Worm (Caenorhabditis elegans) whole organism, L4 larva: ENCODE measurements around the gene npp-3.

Experiments
- F49E8.2 ChIP-seq: sonication (generic microtip); optimal IDR thresholded peaks from 2 replicates; lab custom pipeline; 2016; ENCODE audit warnings: missing compliant biosample characterization, mild to moderate bottlenecking, missing genetic modification characterization, borderline replicate concordance
- T26A8.4 ChIP-seq: fragments of 200-800 bp; sonication (Bioruptor generic); IDR thresholded peaks from 2 replicates; pipeline ENCODE4 v1.3.6; 2022; ENCODE audit warnings: missing genetic modification characterization, missing compliant biosample characterization
- Y48G9A.11 ChIP-seq: fragments of 200-800 bp; sonication (Bioruptor generic); IDR thresholded peaks from 2 replicates; pipeline ENCODE4 v1.3.6; 2022; ENCODE audit warnings: missing genetic modification reagents, missing genetic modification characterization, missing compliant biosample characterization
- ZK337.2 ChIP-seq: fragments of 200-800 bp; sonication (Bioruptor generic); IDR thresholded peaks from 2 replicates; pipeline ENCODE4 v1.3.6; 2022; ENCODE audit warnings: missing genetic modification reagents, missing genetic modification characterization, missing compliant biosample characterization
- aha-1 ChIP-seq: fragments of 150-350 bp; peaks from one replicate; lab custom pipeline; 2014; ENCODE audit warnings: missing biosample characterization, missing genetic modification characterization
- arid-1 ChIP-seq: fragments of 200-800 bp; sonication (Bioruptor generic); conservative IDR thresholded peaks from 2 replicates; pipeline ENCODE4 v1.3.6; 2022; ENCODE audit warnings: missing genetic modification reagents, missing genetic modification characterization, missing compliant biosample characterization
- ceh-20 ChIP-seq: fragments of 200-800 bp; sonication (Bioruptor generic); IDR thresholded peaks from 2 replicates; pipeline ENCODE4 v1.3.6; 2022; ENCODE audit warnings: missing genetic modification reagents, missing genetic modification characterization, missing compliant biosample characterization
- ceh-44 ChIP-seq: fragments of 200-800 bp; sonication (Bioruptor generic); IDR thresholded peaks from 2 replicates; pipeline ENCODE4 v1.3.6; 2022; ENCODE audit warnings: missing genetic modification reagents, missing genetic modification characterization, missing compliant biosample characterization
- daf-16 ChIP-seq, 3 experiments: sonication (generic microtip); optimal IDR thresholded peaks; 2 replicates each; lab custom pipeline; 2016 to 2017; ENCODE audit warnings: missing genetic modification characterization in 3 of 3, missing genetic modification reagents in 3 of 3, mild to moderate bottlenecking in 2 of 3, missing compliant biosample characterization in 2 of 3, missing biosample characterization in 1 of 3, moderate library complexity in 1 of 3
- daf-19 ChIP-seq: fragments of 200-800 bp; sonication (Bioruptor generic); conservative IDR thresholded peaks from 2 replicates; pipeline ENCODE4 v1.3.6; 2022; ENCODE audit warnings: missing genetic modification characterization, missing compliant biosample characterization
- dmd-6 ChIP-seq: fragments of 200-800 bp; sonication (Bioruptor generic); IDR thresholded peaks from 2 replicates; pipeline ENCODE4 v1.3.6; 2022; ENCODE audit warnings: missing genetic modification reagents, missing genetic modification characterization, missing compliant biosample characterization
- dmd-9 ChIP-seq: fragments of 200-800 bp; sonication (Bioruptor generic); IDR thresholded peaks from 2 replicates; pipeline ENCODE4 v1.3.6; 2022; ENCODE audit warnings: missing genetic modification reagents, missing genetic modification characterization, missing compliant biosample characterization
- dve-1 ChIP-seq: sonication (generic microtip); optimal IDR thresholded peaks from 2 replicates; lab custom pipeline; 2017; ENCODE audit warnings: antibody characterized with exemption, mild to moderate bottlenecking, missing genetic modification characterization, missing compliant biosample characterization; ENCODE audit not compliant: insufficient read depth
- hlh-30 ChIP-seq: sonication (generic microtip); optimal IDR thresholded peaks from 2 replicates; lab custom pipeline; 2017; ENCODE audit warnings: antibody characterized with exemption, mild to moderate bottlenecking, missing genetic modification characterization, missing compliant biosample characterization; ENCODE audit not compliant: insufficient read depth
- lim-7 ChIP-seq: fragments of 200-800 bp; sonication (Bioruptor generic); IDR thresholded peaks from 2 replicates; pipeline ENCODE4 v1.3.6; 2022; ENCODE audit warnings: missing genetic modification characterization, missing compliant biosample characterization
- lin-15B ChIP-seq: fragments of 150-350 bp; sonication (generic microtip); optimal IDR thresholded peaks from 3 replicates; lab custom pipeline; 2014; ENCODE audit warnings: missing biosample characterization, missing genetic modification characterization
- lin-38 ChIP-seq: fragments of 200-800 bp; sonication (Bioruptor generic); IDR thresholded peaks from 2 replicates; pipeline ENCODE4 v1.3.6; 2022; ENCODE audit warnings: missing genetic modification reagents, missing genetic modification characterization, missing compliant biosample characterization
- lsy-2 ChIP-seq, 2 experiments: fragments of 150-350 bp in 1 of 2; sonication (generic microtip) in 1 of 2; optimal IDR thresholded peaks; 2 replicates each; lab custom pipeline; 2014 to 2017; ENCODE audit warnings: missing biosample characterization in 2 of 2, missing genetic modification characterization in 2 of 2
- mes-2 ChIP-seq: sonication (generic microtip); optimal IDR thresholded peaks from 2 replicates; lab custom pipeline; 2016; ENCODE audit warnings: missing genotype, mild to moderate bottlenecking, missing genetic modification characterization, missing compliant biosample characterization; ENCODE audit not compliant: poor library complexity, severe bottlenecking
- nhr-237 ChIP-seq: sonication (generic microtip); optimal IDR thresholded peaks from 2 replicates; lab custom pipeline; 2017; ENCODE audit warnings: missing biosample characterization, missing genetic modification characterization
- nhr-6 ChIP-seq: fragments of 150-350 bp; optimal IDR thresholded peaks from 2 replicates; lab custom pipeline; 2014; ENCODE audit warnings: missing biosample characterization, missing genetic modification characterization
- php-3 ChIP-seq: fragments of 200-800 bp; sonication (Bioruptor generic); IDR thresholded peaks from 2 replicates; pipeline ENCODE4 v1.3.6; 2022; ENCODE audit warnings: missing genetic modification reagents, missing genetic modification characterization, missing compliant biosample characterization
- pqm-1 ChIP-seq: sonication (generic microtip); optimal IDR thresholded peaks from 2 replicates; lab custom pipeline; 2017; ENCODE audit warnings: missing biosample characterization, missing genetic modification characterization
- sdz-12 ChIP-seq: fragments of 200-800 bp; sonication (Bioruptor generic); optimal IDR thresholded peaks from 2 replicates; lab custom pipeline; 2018; ENCODE audit warnings: mild to moderate bottlenecking, missing genetic modification characterization, missing compliant biosample characterization
- set-16 ChIP-seq: fragments of 200-800 bp; sonication (Bioruptor generic); IDR thresholded peaks from 2 replicates; pipeline ENCODE4 v1.3.6; 2022; ENCODE audit warnings: missing genetic modification reagents, missing genetic modification characterization, missing compliant biosample characterization
- skn-1 ChIP-seq: fragments of 150-350 bp; optimal IDR thresholded peaks from 2 replicates; lab custom pipeline; 2014; ENCODE audit warnings: missing biosample characterization, missing genetic modification characterization
- snpc-1.2 ChIP-seq: fragments of 200-800 bp; sonication (Bioruptor generic); IDR thresholded peaks from 2 replicates; pipeline ENCODE4 v1.3.6; 2022; ENCODE audit warnings: missing genetic modification reagents, missing genetic modification characterization, missing compliant biosample characterization
- snpc-4 ChIP-seq: fragments of 150-350 bp; optimal IDR thresholded peaks from 2 replicates; lab custom pipeline; 2014; ENCODE audit warnings: missing biosample characterization, missing genetic modification characterization
- unc-130 ChIP-seq: sonication (generic microtip); optimal IDR thresholded peaks from 2 replicates; lab custom pipeline; 2016; ENCODE audit warnings: missing genetic modification reagents, missing genetic modification characterization, missing compliant biosample characterization
- zfp-2 ChIP-seq: sonication (generic microtip); optimal IDR thresholded peaks from 2 replicates; lab custom pipeline; 2016; ENCODE audit warnings: mild to moderate bottlenecking, missing genetic modification characterization, missing compliant biosample characterization
- zip-11 ChIP-seq: fragments of 200-800 bp; sonication (Bioruptor generic); IDR thresholded peaks from 2 replicates; pipeline ENCODE4 v1.3.6; 2022; ENCODE audit warnings: missing genetic modification characterization, missing compliant biosample characterization

npp-3 gene

DNA sequence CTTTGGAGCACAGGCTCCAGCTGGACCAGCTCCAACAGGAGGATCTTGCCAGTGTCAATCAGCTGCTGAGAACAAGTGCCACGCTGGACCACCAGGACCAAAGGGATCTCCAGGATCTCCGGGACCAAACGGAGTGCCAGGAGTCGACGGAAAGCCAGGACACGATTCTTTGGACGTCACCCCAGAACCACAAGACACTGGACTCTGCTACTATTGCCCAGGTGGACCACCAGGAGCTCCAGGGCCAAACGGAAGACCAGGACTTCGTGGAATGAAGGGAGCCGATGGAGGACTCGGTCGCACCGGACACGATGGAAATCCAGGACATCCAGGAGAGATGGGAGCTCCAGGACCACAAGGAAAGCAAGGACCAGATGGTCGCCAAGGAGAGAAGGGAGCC, 5.7 kb downstream of the npp-3 start:
- TF ChIP-seq set-16, result peak; percentile 78
- no peak for TF ChIP-seq php-3 (GFP tag; lab: Robert Waterston, UW)

ce11 chrII:11868234-11868633, 6.4 kb downstream of the npp-3 start, which contains the start of gene col-84:
Gene col-84, plus strand, starts transcription at chrII:11868534.
- no peak for TF ChIP-seq dve-1 (tag; lab: Kevin White, UChicago)
- TF ChIP-seq nhr-237, result no peak
- TF ChIP-seq nhr-6 (tag; lab: Kevin White, UChicago), result no peak
- TF ChIP-seq sdz-12 (GFP tag; lab: Kevin White, UChicago), result no peak

DNA sequence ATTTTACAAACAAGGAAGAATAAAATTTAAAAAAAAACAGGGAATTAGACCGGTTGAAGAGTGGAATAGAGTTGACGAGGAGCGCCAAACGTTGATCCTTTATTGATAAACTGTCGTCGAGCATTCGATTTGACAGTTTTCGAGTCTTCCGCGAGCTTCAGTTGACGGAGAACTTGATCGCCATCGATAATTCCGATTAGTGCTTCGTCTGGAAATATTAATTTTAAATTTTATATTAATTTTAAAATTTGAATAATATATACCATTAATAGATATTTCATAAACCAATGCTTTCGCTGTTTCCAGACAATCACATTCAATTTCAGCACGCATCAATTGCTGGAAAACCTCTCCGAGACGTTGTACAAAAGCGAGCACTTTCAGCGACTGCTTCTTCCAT, 8.9 kb downstream of the npp-3 start, which contains the start of gene K12D12.4:
Gene K12D12.4, minus strand, starts transcription at position 101 of the 400 bp plus-strand sequence.
- TF ChIP-seq skn-1 (tag; lab: Kevin White, UChicago) (no peak), hlh-30 (tag; lab: Kevin White, UChicago) (no peak), daf-19 (GFP tag; lab: Robert Waterston, UW) (no peak), lin-15B (tag; lab: Kevin White, UChicago) (no peak), zip-11 (GFP tag; lab: Robert Waterston, UW) (no peak), snpc-1.2 (no peak), dve-1 (tag; lab: Kevin White, UChicago) (no peak)

- TF ChIP-seq ZK337.2 (GFP tag; lab: Robert Waterston, UW) (no peak), dmd-9 (GFP tag; lab: Robert Waterston, UW) (0 out of 2 replicates have a peak, but pooled peaks have one; percentile 21), unc-130 (peak; percentile 93), F49E8.2 (tag; lab: Kevin White, UChicago) (peak; percentile 42), dmd-6 (GFP tag; lab: Robert Waterston, UW) (peak; percentile 34; the same call in 1 of the 2 replicates), Y48G9A.11 (GFP tag; lab: Robert Waterston, UW) (peak; percentile 58), ceh-44 (GFP tag; lab: Robert Waterston, UW) (no peak), lin-38 (0 out of 2 replicates have a peak, but pooled peaks have one; percentile 27), snpc-4 (tag; lab: Kevin White, UChicago) (no peak), mes-2 (tag; lab: Kevin White, UChicago) (peak; percentile 80)
These were observed 13.9 kb downstream of the npp-3 start, which contains the start of gene K12D12.5 for ce11 chrII:11860623-11861079. Gene K12D12.5, plus strand, starts transcription at chrII:11861029.

ce11 chrII:11859833-11860232, 14.8 kb downstream of the npp-3 start:
- TF ChIP-seq aha-1, result no peak
- no peak for TF ChIP-seq lim-7 (GFP tag; lab: Robert Waterston, UW)
- no peak for TF ChIP-seq daf-16 (GFP tag; optimal IDR thresholded peaks at IDR 0.05; lab: Kevin White, UChicago)
- TF ChIP-seq daf-16 (tag; optimal IDR thresholded peaks at IDR 0.05; lab: Kevin White, UChicago), result peak; percentile 49
- TF ChIP-seq ceh-20 (GFP tag; lab: Robert Waterston, UW), result no peak
- TF ChIP-seq dmd-9 (GFP tag; lab: Robert Waterston, UW), result no peak
- no peak for TF ChIP-seq pqm-1 (tag; lab: Kevin White, UChicago)
- no peak for TF ChIP-seq zfp-2 (tag; lab: Kevin White, UChicago)
- no peak for TF ChIP-seq daf-19 (GFP tag; lab: Robert Waterston, UW)
- no peak for TF ChIP-seq nhr-237

- no peak for TF ChIP-seq arid-1 (GFP tag; lab: Robert Waterston, UW)
- TF ChIP-seq sdz-12 (GFP tag; lab: Kevin White, UChicago), result no peak
- TF ChIP-seq lsy-2 (tag; optimal IDR thresholded peaks at IDR 0.05; lab: Kevin White, UChicago), result no peak
- TF ChIP-seq T26A8.4 (GFP tag; lab: Robert Waterston, UW), result no peak
These were observed 18.2 kb downstream of the npp-3 start, which contains the start of gene clh-1 for ce11 chrII:11856361-11856760. Gene clh-1, minus strand, starts transcription at chrII:11856461.
